Worm (Caenorhabditis elegans) whole organism, L4 larva: Measurements from ENCODE around the gene C17H11.5.

Experiments used
- ZK337.2 ChIP-seq: fragments of 200-800 bp; sonication (Bioruptor generic); IDR thresholded peaks from 2 replicates; pipeline ENCODE4 v1.3.6; 2022; ENCODE audit warnings: missing genetic modification reagents, missing genetic modification characterization, missing compliant biosample characterization
- ama-1 ChIP-seq: fragments of 150-350 bp; optimal IDR thresholded peaks from 2 replicates; lab custom pipeline; 2014; ENCODE audit warnings: inconsistent platforms, mixed read lengths
- ctbp-1 ChIP-seq: fragments of 200-800 bp; sonication (Bioruptor generic); IDR thresholded peaks from 2 replicates; pipeline ENCODE4 v1.3.6; 2022; ENCODE audit warnings: missing genetic modification reagents, missing genetic modification characterization, missing compliant biosample characterization
- jun-1 ChIP-seq: fragments of 150-350 bp; optimal IDR thresholded peaks from 2 replicates; lab custom pipeline; 2014; ENCODE audit warnings: missing biosample characterization, missing genetic modification reagents, missing genetic modification characterization
- lin-29 ChIP-seq: fragments of 200-800 bp; sonication (Bioruptor generic); IDR thresholded peaks from 2 replicates; pipeline ENCODE4 v1.3.6; 2022; ENCODE audit warnings: missing genetic modification reagents, missing genetic modification characterization, missing compliant biosample characterization
- nhr-11 ChIP-seq: fragments of 150-350 bp; optimal IDR thresholded peaks from 2 replicates; lab custom pipeline; 2014; ENCODE audit warnings: missing biosample characterization, missing genetic modification characterization
- pha-4 ChIP-seq, 2 experiments: fragments of 150-350 bp in 1 of 2; fragments of 200-800 bp in 1 of 2; sonication (Bioruptor generic) in 1 of 2; IDR thresholded peaks in 1 of 2; optimal IDR thresholded peaks in 1 of 2; 2 replicates each; pipeline versions ENCODE4 v1.3.6 to Lab custom; 2014 to 2022; ENCODE audit warnings: missing genetic modification characterization in 2 of 2, missing genetic modification reagents in 2 of 2, missing biosample characterization in 1 of 2, missing compliant biosample characterization in 1 of 2

DNA sequence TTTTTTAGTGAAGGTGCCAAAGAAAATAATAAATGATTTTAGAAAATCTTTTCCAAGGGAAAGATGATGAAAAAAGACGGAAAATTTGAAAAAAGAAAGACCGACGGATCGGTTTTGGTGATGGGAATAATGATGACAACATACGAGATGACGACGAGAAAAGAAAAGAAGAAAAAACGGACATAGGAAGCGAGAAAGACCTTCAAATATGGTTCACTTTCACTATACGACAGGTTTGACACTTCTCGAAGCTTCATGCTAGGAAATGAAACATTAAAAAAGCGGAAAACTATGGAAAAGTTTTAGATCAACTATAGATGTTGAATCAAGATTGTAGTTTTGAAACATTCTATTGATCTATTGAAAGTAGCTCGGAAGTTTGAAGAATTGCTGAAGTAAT is 15.3 kb upstream of the C17H11.5 start:
- TF ChIP-seq ama-1 (lab: Kevin White, UChicago): no peak
- TF ChIP-seq lin-29 (GFP tag; lab: Robert Waterston, UW): no peak
- no peak for TF ChIP-seq nhr-11 (tag; lab: Kevin White, UChicago)
- no peak for TF ChIP-seq pha-4 (GFP tag; IDR thresholded peaks at IDR 0.05; lab: Robert Waterston, UW)
- no peak for TF ChIP-seq pha-4 (tag; optimal IDR thresholded peaks at IDR 0.05; lab: Kevin White, UChicago)
- no peak for TF ChIP-seq ZK337.2
- no peak for TF ChIP-seq jun-1
- no peak for TF ChIP-seq ctbp-1 (GFP tag; lab: Robert Waterston, UW)
